Worm (Caenorhabditis elegans): Measurements from ENCODE around the gene sec-10.
A peak's percentile ranks its signal among the peaks of the same experiment; 100 is the strongest.

Gene sec-10

ce11 chrIV:7790801-7791588 lies 8.7 kb upstream of the sec-10 start, which contains the start of gene rsp-6 (continued):
- TF ChIP-seq lim-7 (GFP tag; IDR thresholded peaks at IDR 0.05) (no peak), dmd-8 (GFP tag; IDR thresholded peaks at IDR 0.05) (no peak), hlh-30 (tag; optimal IDR thresholded peaks at IDR 0.05; ENCODE audit: insufficient read depth) (peak; percentile 84), pha-4 (GFP tag; IDR thresholded peaks at IDR 0.05) (peak; percentile 61), pha-4 (tag; optimal IDR thresholded peaks at IDR 0.05) (peak; percentile 43), snpc-1.2 (GFP tag; IDR thresholded peaks at IDR 0.05) (0 out of 2 replicates have a peak, but pooled peaks have one; percentile 14), R02D3.7 (tag; optimal IDR thresholded peaks at IDR 0.05) (no peak), mes-2 (tag; optimal IDR thresholded peaks at IDR 0.05; ENCODE audit: poor library complexity, severe bottlenecking) (peak; percentile 90), T20F7.1 (GFP tag; optimal IDR thresholded peaks at IDR 0.05) (peak; percentile 81), ceh-82 (tag; optimal IDR thresholded peaks at IDR 0.05) (no peak), daf-19 (GFP tag; conservative IDR thresholded peaks at IDR 0.05) (no peak), F49E8.2 (tag; optimal IDR thresholded peaks at IDR 0.05; ENCODE audit: borderline replicate concordance) (no peak), dve-1 (tag; optimal IDR thresholded peaks at IDR 0.05; ENCODE audit: insufficient read depth) (peak; percentile 90), lsy-2 (tag; optimal IDR thresholded peaks at IDR 0.05) (peak; percentile 97 to 99), daf-12 (tag; optimal IDR thresholded peaks at IDR 0.05) (no peak), ceh-32 (tag; optimal IDR thresholded peaks at IDR 0.05; ENCODE audit: poor library complexity) (no peak), ama-1 (optimal IDR thresholded peaks at IDR 0.05) (peak; percentile 73), mxl-2 (GFP tag; conservative IDR thresholded peaks at IDR 0.05) (no peak), dmd-6 (GFP tag; IDR thresholded peaks at IDR 0.05) (peak; percentile 26; the same call in 1 of the 2 replicates), hmg-1.1 (GFP tag; IDR thresholded peaks at IDR 0.05) (peak; percentile 45; the same call in 1 of the 2 replicates), nhr-41 (GFP tag; IDR thresholded peaks at IDR 0.05) (no peak), set-16 (GFP tag; IDR thresholded peaks at IDR 0.05) (no peak), lin-15B (tag; optimal IDR thresholded peaks at IDR 0.05) (peak; percentile 51), fkh-10 (GFP tag; optimal IDR thresholded peaks at IDR 0.05) (peak; percentile 50), lin-29 (GFP tag; IDR thresholded peaks at IDR 0.05) (no peak)

- TF ChIP-seq set-16 (GFP tag; IDR thresholded peaks at IDR 0.05) (0 out of 2 replicates have a peak, but pooled peaks have one; percentile 12), aha-1 (tag) (peak; percentile 59), egl-43 (GFP tag; IDR thresholded peaks at IDR 0.05) (peak; percentile 3; the same call in 1 of the 2 replicates), pha-4 (GFP tag; IDR thresholded peaks at IDR 0.05) (no peak; the same call in 1 of the 2 replicates), pha-4 (tag; optimal IDR thresholded peaks at IDR 0.05) (no peak)
Observed at ce11 chrIV:7790151-7790691, 7.9 kb upstream of the sec-10 start.

ce11 chrIV:7789521-7789949 lies 7.2 kb upstream of the sec-10 start, which contains the start of gene imp-3:
Gene imp-3 (minus strand): TSS chrIV:7789613.
- TF ChIP-seq nhr-111 (GFP tag; optimal IDR thresholded peaks at IDR 0.05) (peak; percentile 40), ama-1 (optimal IDR thresholded peaks at IDR 0.05) (peak; percentile 97), fkh-10 (GFP tag; optimal IDR thresholded peaks at IDR 0.05) (no peak), spr-1 (tag; optimal IDR thresholded peaks at IDR 0.05) (peak; percentile 18), hif-1 (tag; optimal IDR thresholded peaks at IDR 0.05) (peak in 1 of 2 experiments; percentile 53), unc-62 (GFP tag; optimal IDR thresholded peaks at IDR 0.05 in 1 of 2) (peak in 1 of 2 experiments; percentile 12), unc-62 (tag; optimal IDR thresholded peaks at IDR 0.05) (no peak), attf-4 (tag; optimal IDR thresholded peaks at IDR 0.05) (no peak), lin-38 (GFP tag; IDR thresholded peaks at IDR 0.05) (peak; percentile 77), nhr-102 (tag; optimal IDR thresholded peaks at IDR 0.05) (peak; percentile 35), daf-12 (tag; optimal IDR thresholded peaks at IDR 0.05) (no peak), lin-1 (GFP tag; IDR thresholded peaks at IDR 0.05) (0 out of 2 replicates have a peak, but pooled peaks have one; percentile 47), Y105C5A.15 (GFP tag; IDR thresholded peaks at IDR 0.05) (peak; percentile 66; the same call in 1 of the 2 replicates), ctbp-1 (GFP tag; IDR thresholded peaks at IDR 0.05) (peak; percentile 22; the same call in 1 of the 2 replicates), Y48G9A.11 (GFP tag; IDR thresholded peaks at IDR 0.05) (peak; percentile 64), daf-8 (GFP tag; IDR thresholded peaks at IDR 0.05) (no peak), D1046.2 (GFP tag; IDR thresholded peaks at IDR 0.05) (peak; percentile 69; the same call in 1 of the 2 replicates), arid-1 (GFP tag; conservative IDR thresholded peaks at IDR 0.05) (peak; percentile 65; the same call in 1 of the 2 replicates), daf-19 (GFP tag; conservative IDR thresholded peaks at IDR 0.05) (no peak), vab-7 (GFP tag; IDR thresholded peaks at IDR 0.05) (no peak), nhr-42 (GFP tag; IDR thresholded peaks at IDR 0.05) (0 out of 2 replicates have a peak, but pooled peaks have one; percentile 9), dve-1 (tag; optimal IDR thresholded peaks at IDR 0.05; ENCODE audit: insufficient read depth) (peak; percentile 62)
